Worm (Caenorhabditis elegans) whole organism, L4/young adult: ENCODE results near the gene ifa-4.

Experiments used
- W03F9.2 ChIP-seq: fragments of 150-350 bp; optimal IDR thresholded peaks from 2 replicates; lab custom pipeline; 2014; ENCODE audit warnings: missing biosample characterization, missing genetic modification characterization
- dao-5 ChIP-seq: sonication (generic microtip); optimal IDR thresholded peaks from 2 replicates; lab custom pipeline; 2016; ENCODE audit warnings: missing genotype, missing genetic modification characterization, moderate library complexity, missing compliant biosample characterization
- him-1 ChIP-seq: sonication (generic microtip); optimal IDR thresholded peaks from 2 replicates; lab custom pipeline; 2016; ENCODE audit warnings: missing genotype, missing genetic modification reagents, missing genetic modification characterization, missing compliant biosample characterization

- TF ChIP-seq him-1 (tag; lab: Kevin White, UChicago), result no peak
- no peak for TF ChIP-seq W03F9.2 (tag; lab: Kevin White, UChicago)
- no peak for TF ChIP-seq dao-5
These were observed 5.3 kb upstream of the ifa-4 start, which contains the start of gene K05B2.4 for ce11 chrX:4920942-4921540.
